Worm (Caenorhabditis elegans) whole organism, young adult: Measurements from ENCODE around the gene tos-1.

Experiments used
- D2030.7 ChIP-seq: fragments of 200-800 bp; sonication (Bioruptor generic); IDR thresholded peaks from 2 replicates; pipeline ENCODE4 v1.3.6; 2022; ENCODE audit warnings: missing genetic modification reagents, missing genetic modification characterization, missing compliant biosample characterization
- F10E7.11 ChIP-seq: sonication (generic microtip); optimal IDR thresholded peaks from 2 replicates; lab custom pipeline; 2017; ENCODE audit warnings: mild to moderate bottlenecking, missing genetic modification characterization, moderate library complexity, missing compliant biosample characterization
- F33H1.4 ChIP-seq: fragments of 200-800 bp; sonication (Bioruptor generic); IDR thresholded peaks from 2 replicates; pipeline ENCODE4 v1.3.6; 2022; ENCODE audit warnings: missing genetic modification reagents, missing genetic modification characterization, missing compliant biosample characterization
- F52B5.7 ChIP-seq: sonication (generic microtip); optimal IDR thresholded peaks from 2 replicates; lab custom pipeline; 2016; ENCODE audit warnings: mild to moderate bottlenecking, missing genetic modification characterization, missing compliant biosample characterization
- K11D2.4 ChIP-seq: fragments of 200-800 bp; sonication (Bioruptor generic); IDR thresholded peaks from 2 replicates; pipeline ENCODE4 v1.3.6; 2022; ENCODE audit warnings: missing genetic modification reagents, missing genetic modification characterization, missing compliant biosample characterization
- Y53F4B.3 ChIP-seq: fragments of 200-800 bp; sonication (Bioruptor generic); IDR thresholded peaks from 2 replicates; pipeline ENCODE4 v1.3.6; 2022; ENCODE audit warnings: missing genetic modification reagents, missing genetic modification characterization, missing compliant biosample characterization
- Y53G8AR.9 ChIP-seq: fragments of 200-800 bp; sonication (Bioruptor generic); conservative IDR thresholded peaks from 2 replicates; pipeline ENCODE4 v1.3.6; 2022; ENCODE audit warnings: missing genetic modification reagents, missing genetic modification characterization, missing compliant biosample characterization
- Y95B8A.8 ChIP-seq: fragments of 200-800 bp; sonication (Bioruptor generic); IDR thresholded peaks from 2 replicates; pipeline ENCODE4 v1.3.6; 2022; ENCODE audit warnings: missing genetic modification reagents, missing genetic modification characterization, missing compliant biosample characterization
- ZK185.1 ChIP-seq: sonication (generic microtip); optimal IDR thresholded peaks from 2 replicates; lab custom pipeline; 2016; ENCODE audit warnings: mild to moderate bottlenecking, missing genetic modification characterization, missing compliant biosample characterization; ENCODE audit not compliant: poor library complexity, severe bottlenecking
- akir-1 ChIP-seq: fragments of 200-800 bp; sonication (Bioruptor generic); optimal IDR thresholded peaks from 2 replicates; lab custom pipeline; 2018; ENCODE audit warnings: mild to moderate bottlenecking, missing genetic modification characterization, moderate library complexity, missing compliant biosample characterization
- attf-5 ChIP-seq: fragments of 200-800 bp; sonication (Bioruptor generic); optimal IDR thresholded peaks from 2 replicates; lab custom pipeline; 2018; ENCODE audit warnings: mild to moderate bottlenecking, missing genetic modification characterization, missing compliant biosample characterization
- attf-6 ChIP-seq: fragments of 200-800 bp; sonication (Bioruptor generic); IDR thresholded peaks from 2 replicates; pipeline ENCODE4 v1.3.6; 2022; ENCODE audit warnings: missing genetic modification reagents, missing genetic modification characterization, missing compliant biosample characterization
- bed-1 ChIP-seq: fragments of 200-800 bp; sonication (Bioruptor generic); IDR thresholded peaks from 2 replicates; pipeline ENCODE4 v1.3.6; 2022; ENCODE audit warnings: missing genetic modification reagents, missing genetic modification characterization, missing compliant biosample characterization
- bed-2 ChIP-seq: fragments of 200-800 bp; sonication (Bioruptor generic); IDR thresholded peaks from 2 replicates; pipeline ENCODE4 v1.3.6; 2022; ENCODE audit warnings: missing genetic modification reagents, missing genetic modification characterization, missing compliant biosample characterization
- ceh-91 ChIP-seq: fragments of 200-800 bp; sonication (Bioruptor generic); IDR thresholded peaks from 2 replicates; pipeline ENCODE4 v1.3.6; 2022; ENCODE audit warnings: missing genetic modification reagents, missing genetic modification characterization, missing compliant biosample characterization
- dpff-1 ChIP-seq: sonication (generic microtip); optimal IDR thresholded peaks from 2 replicates; lab custom pipeline; 2017; ENCODE audit warnings: mild to moderate bottlenecking, missing genetic modification characterization, missing compliant biosample characterization
- dpl-1 ChIP-seq: fragments of 150-350 bp; optimal IDR thresholded peaks from 2 replicates; lab custom pipeline; 2014; ENCODE audit warnings: missing biosample characterization, missing genetic modification reagents, missing genetic modification characterization
- efl-1 ChIP-seq: fragments of 150-350 bp; optimal IDR thresholded peaks from 2 replicates; lab custom pipeline; 2014; ENCODE audit warnings: missing biosample characterization, missing genetic modification reagents, missing genetic modification characterization
- gei-17 ChIP-seq: fragments of 200-800 bp; sonication (Bioruptor generic); optimal IDR thresholded peaks from 2 replicates; lab custom pipeline; 2018; ENCODE audit warnings: mild to moderate bottlenecking, missing genetic modification characterization, missing compliant biosample characterization
- him-1 ChIP-seq: sonication (generic microtip); optimal IDR thresholded peaks from 2 replicates; lab custom pipeline; 2016; ENCODE audit warnings: missing genotype, missing genetic modification reagents, missing genetic modification characterization, missing compliant biosample characterization
- hsf-1 ChIP-seq: fragments of 200-800 bp; sonication (Bioruptor generic); IDR thresholded peaks from 2 replicates; pipeline ENCODE4 v1.3.6; 2022; ENCODE audit warnings: missing genetic modification reagents, missing genetic modification characterization, missing compliant biosample characterization
- let-526 ChIP-seq: fragments of 200-800 bp; sonication (Bioruptor generic); IDR thresholded peaks from 2 replicates; pipeline ENCODE4 v1.3.6; 2022; ENCODE audit warnings: missing genetic modification reagents, missing genetic modification characterization, missing compliant biosample characterization
- lin-40 ChIP-seq: sonication (generic microtip); optimal IDR thresholded peaks from 2 replicates; lab custom pipeline; 2016; ENCODE audit warnings: missing genetic modification characterization, mild to moderate bottlenecking, missing compliant biosample characterization, missing genotype, missing genetic modification reagents
- lin-54 ChIP-seq: fragments of 200-800 bp; sonication (Bioruptor generic); optimal IDR thresholded peaks from 2 replicates; lab custom pipeline; 2018; ENCODE audit warnings: mild to moderate bottlenecking, missing genetic modification characterization, missing compliant biosample characterization
- lir-1 ChIP-seq: fragments of 200-800 bp; sonication (Bioruptor generic); conservative IDR thresholded peaks from 2 replicates; pipeline ENCODE4 v1.3.6; 2022; ENCODE audit warnings: missing genetic modification reagents, missing genetic modification characterization, missing compliant biosample characterization
- lsl-1 ChIP-seq: fragments of 200-800 bp; sonication (Bioruptor generic); optimal IDR thresholded peaks from 2 replicates; lab custom pipeline; 2018; ENCODE audit warnings: mild to moderate bottlenecking, missing genetic modification characterization, moderate library complexity, missing compliant biosample characterization
- madf-10 ChIP-seq: sonication (generic microtip); optimal IDR thresholded peaks from 2 replicates; lab custom pipeline; 2016; ENCODE audit warnings: mild to moderate bottlenecking, missing genetic modification characterization, missing compliant biosample characterization
- madf-3 ChIP-seq: fragments of 200-800 bp; sonication (Bioruptor generic); IDR thresholded peaks from 2 replicates; pipeline ENCODE4 v1.3.6; 2022; ENCODE audit warnings: missing genetic modification reagents, missing genetic modification characterization, missing compliant biosample characterization
- madf-6 ChIP-seq: fragments of 200-800 bp; sonication (Bioruptor generic); IDR thresholded peaks from 2 replicates; pipeline ENCODE4 v1.3.6; 2022; ENCODE audit warnings: missing genetic modification reagents, missing genetic modification characterization, missing compliant biosample characterization
- madf-8 ChIP-seq: fragments of 200-800 bp; sonication (Bioruptor generic); conservative IDR thresholded peaks from 2 replicates; pipeline ENCODE4 v1.3.6; 2022; ENCODE audit warnings: missing genetic modification reagents, missing genetic modification characterization, missing compliant biosample characterization
- nfyb-1 ChIP-seq: fragments of 200-800 bp; sonication (Bioruptor generic); IDR thresholded peaks from 2 replicates; pipeline ENCODE4 v1.3.6; 2022; ENCODE audit warnings: missing genetic modification reagents, missing genetic modification characterization, missing compliant biosample characterization
- nhr-179 ChIP-seq: sonication (generic microtip); optimal IDR thresholded peaks from 2 replicates; lab custom pipeline; 2016; ENCODE audit warnings: mild to moderate bottlenecking, missing genetic modification characterization, missing compliant biosample characterization
- nhr-27 ChIP-seq: fragments of 200-800 bp; sonication (Bioruptor generic); optimal IDR thresholded peaks from 2 replicates; lab custom pipeline; 2018; ENCODE audit warnings: mild to moderate bottlenecking, missing genetic modification characterization, moderate library complexity, missing compliant biosample characterization
- nhr-90 ChIP-seq: sonication (generic microtip); optimal IDR thresholded peaks from 2 replicates; lab custom pipeline; 2016; ENCODE audit warnings: missing genotype, mild to moderate bottlenecking, missing genetic modification characterization, missing compliant biosample characterization
- rpc-1 ChIP-seq, 2 experiments: fragments of 150-350 bp in 1 of 2; sonication (generic microtip) in 1 of 2; optimal IDR thresholded peaks; 2 replicates each; lab custom pipeline; 2014 to 2018; ENCODE audit warnings: missing biosample characterization in 1 of 2, missing genetic modification characterization in 1 of 2, missing genetic modification reagents in 1 of 2, missing genotype in 1 of 2
- sdz-38 ChIP-seq: sonication (generic microtip); optimal IDR thresholded peaks from 2 replicates; lab custom pipeline; 2016; ENCODE audit warnings: missing genotype, missing genetic modification characterization, missing compliant biosample characterization
- tlf-1 ChIP-seq: fragments of 200-800 bp; sonication (Bioruptor generic); optimal IDR thresholded peaks from 2 replicates; lab custom pipeline; 2018; ENCODE audit warnings: mild to moderate bottlenecking, missing genetic modification characterization, missing compliant biosample characterization
- unc-130 ChIP-seq: sonication (generic microtip); optimal IDR thresholded peaks from 2 replicates; lab custom pipeline; 2016; ENCODE audit warnings: missing genetic modification reagents, missing genetic modification characterization, missing compliant biosample characterization
- unc-62 ChIP-seq: fragments of 150-350 bp; optimal IDR thresholded peaks from 2 replicates; lab custom pipeline; 2014; ENCODE audit warnings: missing biosample characterization, missing genetic modification reagents, missing genetic modification characterization
- xnd-1 ChIP-seq: sonication (generic microtip); optimal IDR thresholded peaks from 2 replicates; lab custom pipeline; 2016; ENCODE audit warnings: missing genotype, missing genetic modification reagents, missing genetic modification characterization, missing compliant biosample characterization
- ztf-18 ChIP-seq: sonication (generic microtip); optimal IDR thresholded peaks from 2 replicates; lab custom pipeline; 2016; ENCODE audit warnings: missing genotype, mild to moderate bottlenecking, missing genetic modification characterization, missing compliant biosample characterization
- ztf-26 ChIP-seq: sonication (generic microtip); optimal IDR thresholded peaks from 2 replicates; lab custom pipeline; 2017; ENCODE audit warnings: missing genetic modification characterization, missing compliant biosample characterization
- ztf-28 ChIP-seq: fragments of 200-800 bp; sonication (Bioruptor generic); IDR thresholded peaks from 2 replicates; pipeline ENCODE4 v1.3.6; 2022; ENCODE audit warnings: missing genetic modification reagents, missing genetic modification characterization, missing compliant biosample characterization

Gene tos-1

DNA sequence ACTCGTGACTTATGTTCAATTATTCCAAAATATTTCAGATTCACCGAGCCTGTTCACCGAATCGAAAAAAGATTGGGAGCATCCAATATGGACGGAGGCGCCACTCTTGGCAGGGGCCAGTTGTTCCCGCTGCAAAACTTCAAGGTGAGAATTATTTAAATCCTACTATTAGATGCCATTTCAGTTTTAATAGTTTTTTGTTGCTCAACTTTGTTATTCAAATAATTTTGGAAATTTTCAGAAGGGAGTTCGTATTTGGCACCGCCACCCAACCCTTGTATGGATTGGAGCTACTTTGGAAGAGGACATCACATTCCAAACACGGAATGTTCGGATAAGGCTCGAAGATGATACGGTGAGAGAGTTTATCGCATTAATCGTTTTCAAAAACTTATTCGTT lies 42.1 kb upstream of the tos-1 start, which contains the start of gene hum-2:
TSS of gene hum-2 (plus strand) at position 33 of the 400 bp plus-strand sequence.
- TF ChIP-seq unc-130 (GFP tag; lab: Kevin White, UChicago) (no peak), K11D2.4 (GFP tag; lab: Robert Waterston, UW) (no peak), F10E7.11 (tag; lab: Kevin White, UChicago) (no peak), F33H1.4 (GFP tag; lab: Robert Waterston, UW) (no peak), nhr-90 (no peak), ceh-91 (GFP tag; lab: Robert Waterston, UW) (no peak), lin-54 (GFP tag; lab: Kevin White, UChicago) (no peak), unc-62 (GFP tag; lab: Kevin White, UChicago) (no peak), akir-1 (GFP tag; lab: Kevin White, UChicago) (no peak), dpff-1 (tag; lab: Kevin White, UChicago) (no peak)

DNA sequence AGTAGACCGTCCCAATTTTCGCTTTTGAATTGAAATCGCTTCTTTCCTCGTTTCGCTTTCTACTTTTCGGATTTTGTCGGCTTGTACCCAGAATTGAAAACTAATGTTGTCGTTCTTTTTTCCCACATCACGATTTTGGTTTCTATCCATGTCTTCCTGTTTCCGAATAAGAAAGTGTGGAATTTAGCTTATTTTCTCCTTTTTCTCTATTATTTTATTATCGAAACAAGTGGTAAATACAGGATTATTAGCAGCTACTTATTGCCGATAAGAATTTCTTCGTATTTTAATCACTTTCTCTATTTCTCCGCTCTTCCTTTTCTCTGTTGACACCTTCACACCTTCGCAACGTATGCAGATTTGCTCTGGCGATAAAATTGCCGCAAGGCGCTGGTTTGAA lies 40.9 kb upstream of the tos-1 start:
- no peak for TF ChIP-seq ztf-28
- TF ChIP-seq nhr-27 (tag; lab: Kevin White, UChicago) = no peak
- TF ChIP-seq nfyb-1 (GFP tag; lab: Robert Waterston, UW) = no peak
- TF ChIP-seq bed-2 (GFP tag; lab: Robert Waterston, UW) = no peak

DNA sequence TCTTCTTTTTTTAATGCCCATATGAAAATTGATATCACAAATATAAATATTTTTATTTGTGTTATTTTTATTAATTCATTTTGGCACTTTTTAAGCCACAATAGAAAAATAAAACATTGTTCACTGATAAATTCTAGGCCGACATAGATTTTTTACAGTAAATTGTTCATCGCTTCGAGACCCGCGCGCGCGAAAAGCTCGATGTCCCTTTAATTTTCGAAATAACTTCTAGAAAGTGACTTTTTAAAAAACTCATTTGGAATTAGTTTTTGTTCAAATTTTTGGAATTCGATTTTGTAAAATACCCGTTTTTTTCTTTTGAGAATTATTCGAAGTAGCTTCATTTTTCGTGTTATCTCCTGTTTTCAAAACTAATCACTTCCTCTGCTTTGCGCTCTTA lies 40.4 kb upstream of the tos-1 start:
- TF ChIP-seq F52B5.7 (tag; lab: Kevin White, UChicago) (no peak), gei-17 (GFP tag; lab: Kevin White, UChicago) (no peak), dpl-1 (peak; percentile 25), F33H1.4 (GFP tag; lab: Robert Waterston, UW) (peak; percentile 77), madf-10 (tag; lab: Kevin White, UChicago) (no peak), ztf-18 (tag; lab: Kevin White, UChicago) (peak; percentile 50), Y53G8AR.9 (GFP tag; lab: Robert Waterston, UW) (no peak), ztf-26 (tag; lab: Kevin White, UChicago) (no peak), tlf-1 (GFP tag; lab: Kevin White, UChicago) (no peak), nhr-27 (tag; lab: Kevin White, UChicago) (no peak), madf-8 (GFP tag; lab: Robert Waterston, UW) (peak; percentile 52; the same call in 1 of the 2 replicates), ZK185.1 (tag; lab: Kevin White, UChicago) (no peak), sdz-38 (tag; lab: Kevin White, UChicago) (no peak), nhr-179 (no peak), Y53F4B.3 (GFP tag; lab: Robert Waterston, UW) (no peak), K11D2.4 (GFP tag; lab: Robert Waterston, UW) (no peak), D2030.7 (GFP tag; lab: Robert Waterston, UW) (peak; percentile 27; the same call in 1 of the 2 replicates), xnd-1 (tag; lab: Kevin White, UChicago) (peak; percentile 55), lsl-1 (GFP tag; lab: Kevin White, UChicago) (peak; percentile 60), let-526 (GFP tag; lab: Robert Waterston, UW) (no peak), madf-6 (GFP tag; lab: Robert Waterston, UW) (peak; percentile 76), lin-40 (tag; lab: Kevin White, UChicago) (no peak), Y95B8A.8 (GFP tag; lab: Robert Waterston, UW) (no peak), hsf-1 (GFP tag; lab: Robert Waterston, UW) (0 out of 2 replicates have a peak, but pooled peaks have one; percentile 59), efl-1 (GFP tag; lab: Kevin White, UChicago) (peak; percentile 79), lir-1 (GFP tag; lab: Robert Waterston, UW) (no peak), attf-5 (no peak), rpc-1 (optimal IDR thresholded peaks at IDR 0.05; lab: Kevin White, UChicago) (no peak), rpc-1 (tag; optimal IDR thresholded peaks at IDR 0.05; lab: Kevin White, UChicago) (no peak), attf-6 (GFP tag; lab: Robert Waterston, UW) (no peak), bed-1 (no peak), him-1 (tag; lab: Kevin White, UChicago) (no peak), madf-3 (GFP tag; lab: Robert Waterston, UW) (no peak)
- TF ChIP-seq, all 124 proteins: peak for 10
